Worm (Caenorhabditis elegans) whole organism, late embryonic: ENCODE data around the gene ZK856.18.

Experiments used
- pha-4 ChIP-seq: fragments of 150-350 bp; optimal IDR thresholded peaks from 2 replicates; lab custom pipeline; 2018; ENCODE audit warnings: missing biosample characterization, missing genetic modification reagents, missing genetic modification characterization
- sox-2 ChIP-seq: fragments of 200-800 bp; sonication (Bioruptor generic); IDR thresholded peaks from 2 replicates; pipeline ENCODE4 v1.3.6; 2022; ENCODE audit warnings: missing genetic modification reagents, missing genetic modification characterization, missing compliant biosample characterization
- ztf-16 ChIP-seq: sonication (generic microtip); optimal IDR thresholded peaks from 2 replicates; lab custom pipeline; 2017; ENCODE audit warnings: missing genetic modification characterization, missing compliant biosample characterization

DNA sequence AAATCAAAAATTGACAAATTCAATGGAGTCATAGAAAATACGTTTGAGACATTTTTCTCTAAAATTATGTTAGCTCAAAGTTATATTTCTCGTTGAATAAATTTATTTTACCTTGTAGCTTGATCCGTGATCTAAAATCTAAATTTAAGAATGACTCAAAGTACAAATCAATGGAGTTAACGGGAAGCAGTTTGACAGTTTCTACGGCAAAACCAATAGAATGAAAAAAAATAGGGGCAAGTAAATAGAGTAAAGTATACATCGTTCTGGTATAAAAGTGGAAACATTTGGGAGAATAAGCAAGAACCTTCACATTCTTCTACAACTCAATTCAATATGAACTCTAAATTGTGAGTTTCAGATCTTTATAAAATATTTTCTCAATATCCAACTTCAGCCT, 45.1 kb upstream of the ZK856.18 start, which contains the start of gene fipr-6:
- TF ChIP-seq pha-4 (tag; lab: Kevin White, UChicago) (no peak), sox-2 (GFP tag; lab: Robert Waterston, UW) (no peak), ztf-16 (tag; lab: Kevin White, UChicago) (no peak)
